Worm (Caenorhabditis elegans): Measurements from ENCODE around the gene ZK353.4.

The ZK353.4 gene

ce11 chrIII:8389539-8389938, at the start of gene ZK353.4:
Gene ZK353.4, minus strand, starts transcription at chrIII:8389639.
- TF ChIP-seq unc-62 (GFP tag; optimal IDR thresholded peaks at IDR 0.05) = no peak

ce11 chrIII:8437763-8438414, 48.5 kb upstream of the ZK353.4 start:
- TF ChIP-seq unc-62 (GFP tag; optimal IDR thresholded peaks at IDR 0.05) = no peak

ce11 chrIII:8435074-8435473, 45.6 kb upstream of the ZK353.4 start, which contains the start of gene ZK1236.9:
Gene ZK1236.9, minus strand, starts transcription at chrIII:8435174.
- no peak for TF ChIP-seq unc-62 (GFP tag; optimal IDR thresholded peaks at IDR 0.05)

ce11 chrIII:8432143-8432542, 42.7 kb upstream of the ZK353.4 start, which contains the start of gene ZK1236.5:
Gene ZK1236.5, minus strand, starts transcription at chrIII:8432214.
- TF ChIP-seq unc-62 (GFP tag; optimal IDR thresholded peaks at IDR 0.05) = no peak

ce11 chrIII:8429497-8429896, 40.1 kb upstream of the ZK353.4 start:
- no peak for TF ChIP-seq unc-62 (GFP tag; optimal IDR thresholded peaks at IDR 0.05)

ce11 chrIII:8429035-8429434, 39.6 kb upstream of the ZK353.4 start, which contains the start of gene ZK1236.1:
Gene ZK1236.1, plus strand, starts transcription at chrIII:8429297.
- no peak for TF ChIP-seq unc-62 (GFP tag; optimal IDR thresholded peaks at IDR 0.05)

- no peak for TF ChIP-seq unc-62 (GFP tag; optimal IDR thresholded peaks at IDR 0.05)
These were observed 36.8 kb upstream of the ZK353.4 start, which contains the start of gene cec-1 for ce11 chrIII:8426271-8426670. Gene cec-1, plus strand, starts transcription at chrIII:8426333.

- TF ChIP-seq unc-62 (GFP tag; optimal IDR thresholded peaks at IDR 0.05) = no peak
These were observed 35.6 kb upstream of the ZK353.4 start for ce11 chrIII:8425076-8425475.

ce11 chrIII:8417968-8418267, 28.5 kb upstream of the ZK353.4 start, which contains the start of gene sor-1:
Gene sor-1, plus strand, starts transcription at chrIII:8418168.
- no peak for TF ChIP-seq unc-62 (GFP tag; optimal IDR thresholded peaks at IDR 0.05)

ce11 chrIII:8417192-8417967, 27.9 kb upstream of the ZK353.4 start:
- TF ChIP-seq unc-62 (GFP tag; optimal IDR thresholded peaks at IDR 0.05) = no peak

ce11 chrIII:8416871-8417191, 27.4 kb upstream of the ZK353.4 start:
- no peak for TF ChIP-seq unc-62 (GFP tag; optimal IDR thresholded peaks at IDR 0.05)

- no peak for TF ChIP-seq unc-62 (GFP tag; optimal IDR thresholded peaks at IDR 0.05)
These were observed 24.1 kb upstream of the ZK353.4 start for ce11 chrIII:8413501-8413900.

- TF ChIP-seq unc-62 (GFP tag; optimal IDR thresholded peaks at IDR 0.05) = no peak
These were observed 22.5 kb upstream of the ZK353.4 start for ce11 chrIII:8411976-8412375.

- TF ChIP-seq unc-62 (GFP tag; optimal IDR thresholded peaks at IDR 0.05) = no peak
These were observed 21.3 kb upstream of the ZK353.4 start for ce11 chrIII:8410747-8411146.

- no peak for TF ChIP-seq unc-62 (GFP tag; optimal IDR thresholded peaks at IDR 0.05)
These were observed 19.7 kb upstream of the ZK353.4 start, which contains the start of gene ZK353.9 for ce11 chrIII:8409166-8409565. Gene ZK353.9, plus strand, starts transcription at chrIII:8409496.

- no peak for TF ChIP-seq unc-62 (GFP tag; optimal IDR thresholded peaks at IDR 0.05)
These were observed 16.1 kb upstream of the ZK353.4 start, which contains the start of the genes ubxn-4 and cyy-1 for ce11 chrIII:8405449-8405962. Gene ubxn-4, minus strand, starts transcription at chrIII:8405562. Gene cyy-1, plus strand, starts transcription at chrIII:8405874.

- TF ChIP-seq unc-62 (GFP tag; optimal IDR thresholded peaks at IDR 0.05) = no peak
These were observed 14.1 kb upstream of the ZK353.4 start, which contains the start of gene cutc-1 for ce11 chrIII:8403507-8403906. Gene cutc-1, minus strand, starts transcription at chrIII:8403607.
